Worm (Caenorhabditis elegans): ENCODE results near the gene ttr-15.

DNA sequence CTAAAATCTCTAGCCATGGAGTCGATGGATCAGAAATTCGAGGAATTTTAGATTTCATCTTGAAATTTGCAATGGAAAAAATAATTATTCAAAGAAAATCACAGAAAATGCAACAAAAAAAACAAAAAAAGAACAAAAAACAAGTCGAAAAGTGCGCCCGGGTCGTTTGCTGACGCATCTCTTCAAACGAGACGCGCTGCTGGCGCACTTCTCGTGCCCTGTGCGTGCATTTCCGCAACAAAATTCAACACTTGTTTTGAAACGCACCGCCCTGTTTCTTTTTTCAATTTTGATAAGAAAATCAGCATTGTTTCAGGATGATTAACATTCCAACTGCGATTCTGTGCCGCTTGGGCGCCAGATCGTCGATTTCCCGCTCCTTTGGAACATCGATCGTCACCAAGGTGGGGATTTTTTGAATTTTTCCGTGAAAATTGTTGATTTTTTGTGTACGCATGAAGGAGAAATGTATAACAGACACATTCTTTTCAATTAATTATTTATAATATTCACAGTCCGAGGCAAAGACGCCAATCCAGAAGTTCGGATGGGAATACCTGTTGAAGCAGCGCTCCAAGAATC lies 3.6 kb upstream of the ttr-15 start, which contains the start of the genes jmjd-4 and mev-1:
- TF ChIP-seq elt-3 (tag; optimal IDR thresholded peaks at IDR 0.05) (no peak), blmp-1 (tag; optimal IDR thresholded peaks at IDR 0.05) (no peak), pha-4 (tag; optimal IDR thresholded peaks at IDR 0.05) (peak; percentile 72), ces-1 (GFP tag; optimal IDR thresholded peaks at IDR 0.05) (peak; percentile 3), ztf-11 (tag; optimal IDR thresholded peaks at IDR 0.05) (peak; percentile 17), lin-13 (tag; optimal IDR thresholded peaks at IDR 0.05) (peak; percentile 67), mab-5 (tag; optimal IDR thresholded peaks at IDR 0.05) (peak; percentile 8)
